Worm (Caenorhabditis elegans) whole organism, L2 larva: Measurements from ENCODE around the gene str-99.

Source experiments
- R02D3.7 ChIP-seq: fragments of 150-350 bp; optimal IDR thresholded peaks from 2 replicates; lab custom pipeline; 2014; ENCODE audit warnings: missing biosample characterization, missing genetic modification characterization
- ceh-16 ChIP-seq: fragments of 150-350 bp; optimal IDR thresholded peaks from 2 replicates; lab custom pipeline; 2014; ENCODE audit warnings: missing biosample characterization, missing genetic modification characterization
- elt-1 ChIP-seq: fragments of 150-350 bp; optimal IDR thresholded peaks from 2 replicates; lab custom pipeline; 2014; ENCODE audit warnings: missing biosample characterization, missing genetic modification characterization
- elt-3 ChIP-seq: sonication (generic microtip); optimal IDR thresholded peaks from 2 replicates; lab custom pipeline; 2017; ENCODE audit warnings: missing biosample characterization, missing genetic modification characterization
- fos-1 ChIP-seq: fragments of 150-350 bp; optimal IDR thresholded peaks from 2 replicates; lab custom pipeline; 2014; ENCODE audit warnings: missing biosample characterization, missing genetic modification characterization
- lin-13 ChIP-seq: fragments of 150-350 bp; optimal IDR thresholded peaks from 2 replicates; lab custom pipeline; 2014; ENCODE audit warnings: missing biosample characterization, missing genetic modification reagents, missing genetic modification characterization
- mab-5 ChIP-seq: fragments of 150-350 bp; optimal IDR thresholded peaks from 2 replicates; lab custom pipeline; 2014; ENCODE audit warnings: missing biosample characterization, missing genetic modification characterization
- mdl-1 ChIP-seq, 2 experiments: fragments of 150-350 bp in 1 of 2; sonication (generic microtip) in 1 of 2; optimal IDR thresholded peaks; 2 replicates each; lab custom pipeline; 2017; ENCODE audit warnings: missing biosample characterization in 2 of 2, missing genetic modification characterization in 2 of 2
- nhr-11 ChIP-seq: fragments of 150-350 bp; optimal IDR thresholded peaks from 2 replicates; lab custom pipeline; 2014; ENCODE audit warnings: missing biosample characterization, missing genetic modification characterization
- nhr-237 ChIP-seq: fragments of 150-350 bp; optimal IDR thresholded peaks from 2 replicates; lab custom pipeline; 2014; ENCODE audit warnings: missing biosample characterization, missing genetic modification characterization
- nhr-25 ChIP-seq: fragments of 150-350 bp; sonication (generic microtip); optimal IDR thresholded peaks from 3 replicates; lab custom pipeline; 2014; ENCODE audit warnings: missing biosample characterization, missing genetic modification characterization
- nhr-77 ChIP-seq: fragments of 150-350 bp; optimal IDR thresholded peaks from 2 replicates; lab custom pipeline; 2014; ENCODE audit warnings: missing biosample characterization, missing genetic modification characterization
- unc-62 ChIP-seq: fragments of 150-350 bp; optimal IDR thresholded peaks from 2 replicates; lab custom pipeline; 2014; ENCODE audit warnings: missing biosample characterization, missing genetic modification reagents, missing genetic modification characterization
- zag-1 ChIP-seq: fragments of 150-350 bp; optimal IDR thresholded peaks from 2 replicates; lab custom pipeline; 2014; ENCODE audit warnings: missing biosample characterization, missing genetic modification characterization

- TF ChIP-seq nhr-77 (no peak), unc-62 (GFP tag; lab: Kevin White, UChicago) (no peak), mdl-1 (tag; optimal IDR thresholded peaks at IDR 0.05; lab: Kevin White, UChicago) (no peak), ceh-16 (tag; lab: Kevin White, UChicago) (no peak), zag-1 (no peak), lin-13 (GFP tag; lab: Kevin White, UChicago) (no peak), elt-1 (tag; lab: Kevin White, UChicago) (no peak), mab-5 (no peak), elt-3 (no peak), nhr-237 (tag; lab: Kevin White, UChicago) (no peak), nhr-25 (tag; lab: Kevin White, UChicago) (no peak), R02D3.7 (tag; lab: Kevin White, UChicago) (no peak), fos-1 (tag; lab: Kevin White, UChicago) (peak; percentile 24), nhr-11 (no peak)
Measured at ce11 chrV:16121451-16121850, 36.8 kb downstream of the str-99 start.
